ENCODE assay signal across 1 fruit fly cellular context in genomic region chr3R:23996224-23996623, dm6.
TF ChIP-seq lines count a peak whose summit lies in the region.

TSS of gene LSm3 (plus strand) at chr3R:23996262.

TF ChIP-seq in whole organism, embryonic, 481 proteins besides CTCF, POLR2A, EP300 and RAD21 (continued from another document):
- no peak for TF ChIP-seq sim (GFP tag; IDR thresholded peaks at IDR 0.05; lab: Robert Waterston, UW)
- TF ChIP-seq Med (GFP tag; lab: Kevin White, UChicago) = peak; percentile 73
- peak; percentile 23 for TF ChIP-seq BEAF-32 (GFP tag; optimal IDR thresholded peaks at IDR 0.05; lab: Kevin White, UChicago)
- no peak for TF ChIP-seq CG17612 (GFP tag; IDR thresholded peaks at IDR 0.05; lab: Robert Waterston, UW)
- no peak for TF ChIP-seq kah (GFP tag; optimal IDR thresholded peaks at IDR 0.05; lab: Kevin White, UChicago)
- TF ChIP-seq Kr (GFP tag; optimal IDR thresholded peaks at IDR 0.05; lab: Kevin White, UChicago) = no peak
- no peak for TF ChIP-seq Meics (GFP tag; optimal IDR thresholded peaks at IDR 0.05; lab: Kevin White, UChicago)
- no peak for TF ChIP-seq CG8089 (GFP tag; optimal IDR thresholded peaks at IDR 0.05; lab: Kevin White, UChicago)
- no peak for TF ChIP-seq gt (GFP tag; IDR thresholded peaks at IDR 0.05; lab: Robert Waterston, UW)
- no peak for TF ChIP-seq CG16813 (GFP tag; IDR thresholded peaks at IDR 0.05; lab: Robert Waterston, UW; ENCODE audit: partially characterized antibody)
- no peak for TF ChIP-seq Rx (GFP tag; IDR thresholded peaks at IDR 0.05; lab: Robert Waterston, UW)
- no peak for TF ChIP-seq CG7556 (GFP tag; optimal IDR thresholded peaks at IDR 0.05; lab: Kevin White, UChicago)
- TF ChIP-seq CG34422 (GFP tag; IDR thresholded peaks at IDR 0.05; lab: Robert Waterston, UW) = 0 out of 3 replicates have a peak, but pooled peaks have one; percentile 25
- no peak for TF ChIP-seq CG12155 (GFP tag; optimal IDR thresholded peaks at IDR 0.05; lab: Kevin White, UChicago)
- TF ChIP-seq CG15696 (tag; optimal IDR thresholded peaks at IDR 0.05; lab: Kevin White, UChicago) = no peak
- no peak for TF ChIP-seq otp (GFP tag; IDR thresholded peaks at IDR 0.05; lab: Robert Waterston, UW)
- TF ChIP-seq Dp (GFP tag; optimal IDR thresholded peaks at IDR 0.05; lab: Kevin White, UChicago) = peak; percentile 44
- no peak for TF ChIP-seq en (GFP tag; optimal IDR thresholded peaks at IDR 0.05; lab: Kevin White, UChicago)
- TF ChIP-seq cad (GFP tag; optimal IDR thresholded peaks at IDR 0.05; lab: Kevin White, UChicago) = no peak
- TF ChIP-seq CG15269 (tag; optimal IDR thresholded peaks at IDR 0.05; lab: Kevin White, UChicago) = no peak
- no peak for TF ChIP-seq ap (GFP tag; IDR thresholded peaks at IDR 0.05; lab: Robert Waterston, UW)
- TF ChIP-seq Dref (GFP tag; IDR thresholded peaks at IDR 0.05; lab: Robert Waterston, UW) = peak; percentile 34; the same call in 1 of the 2 replicates
- no peak for TF ChIP-seq CG17568 (GFP tag; optimal IDR thresholded peaks at IDR 0.05; lab: Kevin White, UChicago)
- TF ChIP-seq CG16815 (GFP tag; optimal IDR thresholded peaks at IDR 0.05; lab: Kevin White, UChicago) = no peak
- TF ChIP-seq wor (GFP tag; IDR thresholded peaks at IDR 0.05; lab: Robert Waterston, UW) = no peak
- no peak for TF ChIP-seq CHES-1-like (GFP tag; optimal IDR thresholded peaks at IDR 0.05; lab: Kevin White, UChicago)
- TF ChIP-seq CG2678 (tag; optimal IDR thresholded peaks at IDR 0.05; lab: Kevin White, UChicago) = no peak
- no peak for TF ChIP-seq B-H1 (GFP tag; IDR thresholded peaks at IDR 0.05; lab: Robert Waterston, UW)
- TF ChIP-seq CG13424 (tag; optimal IDR thresholded peaks at IDR 0.05; lab: Kevin White, UChicago) = no peak
- no peak for TF ChIP-seq Ssrp (tag; optimal IDR thresholded peaks at IDR 0.05; lab: Kevin White, UChicago)
- TF ChIP-seq CG32532 (GFP tag; IDR thresholded peaks at IDR 0.05; lab: Robert Waterston, UW) = no peak
- TF ChIP-seq CG18011 (GFP tag; optimal IDR thresholded peaks at IDR 0.05; lab: Kevin White, UChicago) = no peak
- TF ChIP-seq sna (GFP tag; IDR thresholded peaks at IDR 0.05; lab: Robert Waterston, UW; ENCODE audit: partially characterized antibody) = no peak
- TF ChIP-seq CG15514 (GFP tag; optimal IDR thresholded peaks at IDR 0.05; lab: Kevin White, UChicago) = no peak
- no peak for TF ChIP-seq D19A (tag; optimal IDR thresholded peaks at IDR 0.05; lab: Kevin White, UChicago)
- no peak for TF ChIP-seq CG17829 (tag; optimal IDR thresholded peaks at IDR 0.05; lab: Kevin White, UChicago)
- TF ChIP-seq CG6813 (GFP tag; optimal IDR thresholded peaks at IDR 0.05; lab: Kevin White, UChicago) = no peak
- no peak for TF ChIP-seq CG11696 (GFP tag; IDR thresholded peaks at IDR 0.05; lab: Robert Waterston, UW)
- no peak for TF ChIP-seq CG1024 (GFP tag; IDR thresholded peaks at IDR 0.05; lab: Robert Waterston, UW)
- TF ChIP-seq Dip3 (GFP tag; optimal IDR thresholded peaks at IDR 0.05; lab: Kevin White, UChicago) = no peak
- TF ChIP-seq so (GFP tag; IDR thresholded peaks at IDR 0.05; lab: Robert Waterston, UW) = no peak
- TF ChIP-seq CG13775 (GFP tag; optimal IDR thresholded peaks at IDR 0.05; lab: Kevin White, UChicago) = no peak
- no peak for TF ChIP-seq PHDP (tag; optimal IDR thresholded peaks at IDR 0.05; lab: Kevin White, UChicago)
